Worm (Caenorhabditis elegans) whole organism, L4 larva: ENCODE results near the gene klp-13.

Source experiments
- D1046.2 ChIP-seq: fragments of 200-800 bp; sonication (Bioruptor generic); IDR thresholded peaks from 2 replicates; pipeline ENCODE4 v1.3.6; 2022; ENCODE audit warnings: missing genetic modification characterization, missing compliant biosample characterization
- attf-4 ChIP-seq: sonication (generic microtip); optimal IDR thresholded peaks from 3 replicates; lab custom pipeline; 2017; ENCODE audit warnings: missing biosample characterization, missing genetic modification characterization
- jun-1 ChIP-seq: fragments of 150-350 bp; optimal IDR thresholded peaks from 2 replicates; lab custom pipeline; 2014; ENCODE audit warnings: missing biosample characterization, missing genetic modification reagents, missing genetic modification characterization
- lin-1 ChIP-seq: fragments of 200-800 bp; sonication (Bioruptor generic); IDR thresholded peaks from 2 replicates; pipeline ENCODE4 v1.3.6; 2022; ENCODE audit warnings: missing genetic modification reagents, missing genetic modification characterization, missing compliant biosample characterization
- nhr-237 ChIP-seq: sonication (generic microtip); optimal IDR thresholded peaks from 2 replicates; lab custom pipeline; 2017; ENCODE audit warnings: missing biosample characterization, missing genetic modification characterization
- nhr-76 ChIP-seq: fragments of 150-350 bp; optimal IDR thresholded peaks from 2 replicates; lab custom pipeline; 2014; ENCODE audit warnings: missing biosample characterization, missing genetic modification characterization
- nhr-77 ChIP-seq: fragments of 150-350 bp; optimal IDR thresholded peaks from 2 replicates; lab custom pipeline; 2014; ENCODE audit warnings: missing biosample characterization, missing genetic modification characterization
- pha-4 ChIP-seq, 2 experiments: fragments of 150-350 bp in 1 of 2; fragments of 200-800 bp in 1 of 2; sonication (Bioruptor generic) in 1 of 2; IDR thresholded peaks in 1 of 2; optimal IDR thresholded peaks in 1 of 2; 2 replicates each; pipeline versions ENCODE4 v1.3.6 to Lab custom; 2014 to 2022; ENCODE audit warnings: missing genetic modification characterization in 2 of 2, missing genetic modification reagents in 2 of 2, missing biosample characterization in 1 of 2, missing compliant biosample characterization in 1 of 2
- tag-97 ChIP-seq: fragments of 200-800 bp; sonication (Bioruptor generic); IDR thresholded peaks from 2 replicates; pipeline ENCODE4 v1.3.6; 2022; ENCODE audit warnings: missing genetic modification characterization, missing compliant biosample characterization
- unc-62 ChIP-seq, 3 experiments: fragments of 150-350 bp in 1 of 3; sonication (generic microtip); optimal IDR thresholded peaks in 2 of 3; peaks in 1 of 3; 1 replicate in 1 of 3; 2 replicates in 2 of 3; lab custom pipeline; 2014 to 2017; ENCODE audit warnings: missing biosample characterization in 3 of 3, missing genetic modification characterization in 3 of 3, missing genetic modification reagents in 3 of 3, missing genotype in 1 of 3

DNA sequence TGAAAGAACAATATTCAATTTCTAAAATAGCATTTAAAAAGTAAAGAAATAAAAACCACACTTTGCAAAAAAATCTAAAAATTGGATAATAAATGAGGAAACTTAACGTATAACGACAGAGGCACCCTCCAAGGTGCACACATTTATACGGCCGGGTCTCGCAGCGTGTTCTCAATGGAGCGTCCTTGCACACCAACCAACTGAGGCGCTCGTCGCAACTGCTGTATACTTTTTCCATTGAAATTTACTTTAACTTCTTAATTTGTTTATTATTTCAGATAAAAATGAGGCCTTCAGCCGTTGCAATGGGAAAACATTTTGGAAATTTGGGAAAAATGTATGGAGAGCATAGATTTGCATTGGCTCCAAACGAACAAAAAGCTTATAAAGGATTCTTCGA, 31.6 kb upstream of the klp-13 start, which contains the start of the genes R07E4.5 and R07E4.3:
- no peak for TF ChIP-seq nhr-76
- TF ChIP-seq jun-1 (tag; lab: Kevin White, UChicago) = no peak
- no peak for TF ChIP-seq pha-4 (GFP tag; IDR thresholded peaks at IDR 0.05; lab: Robert Waterston, UW)
- TF ChIP-seq pha-4 (tag; optimal IDR thresholded peaks at IDR 0.05; lab: Kevin White, UChicago) = no peak
- no peak for TF ChIP-seq nhr-237 (tag; lab: Kevin White, UChicago)
- TF ChIP-seq D1046.2 (GFP tag; lab: Robert Waterston, UW) = 0 out of 2 replicates have a peak, but pooled peaks have one; percentile 29
- TF ChIP-seq unc-62 (GFP tag; optimal IDR thresholded peaks at IDR 0.05 in 1 of 2; lab: Kevin White, UChicago) = peak in 1 of 2 experiments; percentile 90
- TF ChIP-seq unc-62 (tag; optimal IDR thresholded peaks at IDR 0.05; lab: Kevin White, UChicago) = no peak
- TF ChIP-seq attf-4 (tag; lab: Kevin White, UChicago) = no peak
- no peak for TF ChIP-seq tag-97 (GFP tag; lab: Robert Waterston, UW)
- no peak for TF ChIP-seq lin-1 (GFP tag; lab: Robert Waterston, UW)
- peak; percentile 66 for TF ChIP-seq nhr-77 (tag; lab: Kevin White, UChicago)
